Comparison of ENCODE assay signal across 2 worm cellular contexts in genomic region chrV:10683458-10683857, ce11.
TF ChIP-seq lines count a peak whose summit lies in the region.

No protein-coding gene starts in this region.

TF ChIP-seq in whole organism, L3 larva, 47 proteins besides CTCF, POLR2A, EP300 and RAD21:
- TF ChIP-seq lin-15B (tag; optimal IDR thresholded peaks at IDR 0.05; lab: Kevin White, UChicago): no peak
- peak; percentile 23 for TF ChIP-seq hmg-11 (tag; optimal IDR thresholded peaks at IDR 0.05; lab: Kevin White, UChicago)
- no peak for TF ChIP-seq skn-1 (tag; optimal IDR thresholded peaks at IDR 0.05; lab: Kevin White, UChicago)

TF ChIP-seq in whole organism, young adult, 124 proteins besides CTCF, POLR2A, EP300 and RAD21:
- TF ChIP-seq F23B12.7 (tag; optimal IDR thresholded peaks at IDR 0.05; lab: Kevin White, UChicago; ENCODE audit: insufficient read depth) (no peak), hmg-1.2 (GFP tag; IDR thresholded peaks at IDR 0.05; lab: Robert Waterston, UW) (peak; percentile 90), hlh-12 (tag; optimal IDR thresholded peaks at IDR 0.05; lab: Kevin White, UChicago) (no peak), lin-40 (tag; optimal IDR thresholded peaks at IDR 0.05; lab: Kevin White, UChicago) (no peak)
TF ChIP-seq in whole organism, young adult: peak in this region for 1.
